Worm (Caenorhabditis elegans) whole organism, L4 larva: ENCODE results near the gene Y62H9A.16.

Experiments
- D1046.2 ChIP-seq: fragments of 200-800 bp; sonication (Bioruptor generic); IDR thresholded peaks from 2 replicates; pipeline ENCODE4 v1.3.6; 2022; ENCODE audit warnings: missing genetic modification characterization, missing compliant biosample characterization
- F37D6.2 ChIP-seq: sonication (generic microtip); optimal IDR thresholded peaks from 2 replicates; lab custom pipeline; 2016; ENCODE audit warnings: mild to moderate bottlenecking, missing genetic modification characterization, missing compliant biosample characterization
- F44E2.7 ChIP-seq: fragments of 200-800 bp; sonication (Bioruptor generic); IDR thresholded peaks from 2 replicates; pipeline ENCODE4 v2.1.2; 2022; ENCODE audit warnings: missing genetic modification characterization, missing compliant biosample characterization
- T26A8.4 ChIP-seq: fragments of 200-800 bp; sonication (Bioruptor generic); IDR thresholded peaks from 2 replicates; pipeline ENCODE4 v1.3.6; 2022; ENCODE audit warnings: missing genetic modification characterization, missing compliant biosample characterization
- Y105C5A.15 ChIP-seq: fragments of 200-800 bp; sonication (Bioruptor generic); IDR thresholded peaks from 2 replicates; pipeline ENCODE4 v1.3.6; 2022; ENCODE audit warnings: missing genetic modification characterization, missing compliant biosample characterization
- Y48G9A.11 ChIP-seq: fragments of 200-800 bp; sonication (Bioruptor generic); IDR thresholded peaks from 2 replicates; pipeline ENCODE4 v1.3.6; 2022; ENCODE audit warnings: missing genetic modification reagents, missing genetic modification characterization, missing compliant biosample characterization
- Y75B8A.6 ChIP-seq: fragments of 200-800 bp; sonication (Bioruptor generic); IDR thresholded peaks from 2 replicates; pipeline ENCODE4 v1.3.6; 2022; ENCODE audit warnings: missing genetic modification reagents, missing genetic modification characterization, missing compliant biosample characterization
- ZK546.5 ChIP-seq, 2 experiments: sonication (generic microtip); optimal IDR thresholded peaks; 2 replicates each; lab custom pipeline; 2017; ENCODE audit warnings: missing biosample characterization in 2 of 2, missing genetic modification characterization in 2 of 2
- aly-2 ChIP-seq: sonication (generic microtip); optimal IDR thresholded peaks from 2 replicates; lab custom pipeline; 2018; ENCODE audit warnings: missing biosample characterization, missing genetic modification characterization
- ceh-20 ChIP-seq: fragments of 200-800 bp; sonication (Bioruptor generic); IDR thresholded peaks from 2 replicates; pipeline ENCODE4 v1.3.6; 2022; ENCODE audit warnings: missing genetic modification reagents, missing genetic modification characterization, missing compliant biosample characterization
- ceh-32 ChIP-seq: sonication (generic microtip); optimal IDR thresholded peaks from 2 replicates; lab custom pipeline; 2016; ENCODE audit warnings: mild to moderate bottlenecking, missing genetic modification characterization, missing compliant biosample characterization; ENCODE audit not compliant: poor library complexity
- ceh-44 ChIP-seq: fragments of 200-800 bp; sonication (Bioruptor generic); IDR thresholded peaks from 2 replicates; pipeline ENCODE4 v1.3.6; 2022; ENCODE audit warnings: missing genetic modification reagents, missing genetic modification characterization, missing compliant biosample characterization
- ceh-62 ChIP-seq: sonication (generic microtip); optimal IDR thresholded peaks from 2 replicates; lab custom pipeline; 2017; ENCODE audit warnings: missing biosample characterization, missing genetic modification characterization
- ctbp-1 ChIP-seq: fragments of 200-800 bp; sonication (Bioruptor generic); IDR thresholded peaks from 2 replicates; pipeline ENCODE4 v1.3.6; 2022; ENCODE audit warnings: missing genetic modification reagents, missing genetic modification characterization, missing compliant biosample characterization
- daf-12 ChIP-seq: fragments of 150-350 bp; optimal IDR thresholded peaks from 2 replicates; lab custom pipeline; 2014; ENCODE audit warnings: missing biosample characterization, missing genetic modification reagents, missing genetic modification characterization
- daf-19 ChIP-seq: fragments of 200-800 bp; sonication (Bioruptor generic); conservative IDR thresholded peaks from 2 replicates; pipeline ENCODE4 v1.3.6; 2022; ENCODE audit warnings: missing genetic modification characterization, missing compliant biosample characterization
- dve-1 ChIP-seq: sonication (generic microtip); optimal IDR thresholded peaks from 2 replicates; lab custom pipeline; 2017; ENCODE audit warnings: antibody characterized with exemption, mild to moderate bottlenecking, missing genetic modification characterization, missing compliant biosample characterization; ENCODE audit not compliant: insufficient read depth
- fos-1 ChIP-seq: fragments of 150-350 bp; optimal IDR thresholded peaks from 2 replicates; lab custom pipeline; 2014; ENCODE audit warnings: missing biosample characterization, missing genetic modification characterization
- hif-1 ChIP-seq, 2 experiments: sonication (generic microtip); optimal IDR thresholded peaks; 2 replicates each; lab custom pipeline; 2016 to 2017; ENCODE audit warnings: missing compliant biosample characterization in 2 of 2, missing genetic modification characterization in 2 of 2, missing genetic modification reagents in 2 of 2, missing genotype in 2 of 2, mild to moderate bottlenecking in 1 of 2
- hlh-11 ChIP-seq: fragments of 200-800 bp; sonication (Bioruptor generic); optimal IDR thresholded peaks from 2 replicates; lab custom pipeline; 2018; ENCODE audit warnings: mild to moderate bottlenecking, missing genetic modification characterization, missing compliant biosample characterization
- hmg-1.1 ChIP-seq: fragments of 200-800 bp; sonication (Bioruptor generic); IDR thresholded peaks from 2 replicates; pipeline ENCODE4 v1.3.6; 2022; ENCODE audit warnings: missing genetic modification reagents, missing genetic modification characterization, missing compliant biosample characterization
- jun-1 ChIP-seq: fragments of 150-350 bp; optimal IDR thresholded peaks from 2 replicates; lab custom pipeline; 2014; ENCODE audit warnings: missing biosample characterization, missing genetic modification reagents, missing genetic modification characterization
- lim-7 ChIP-seq: fragments of 200-800 bp; sonication (Bioruptor generic); IDR thresholded peaks from 2 replicates; pipeline ENCODE4 v1.3.6; 2022; ENCODE audit warnings: missing genetic modification characterization, missing compliant biosample characterization
- lin-13 ChIP-seq: fragments of 150-350 bp; optimal IDR thresholded peaks from 2 replicates; lab custom pipeline; 2014; ENCODE audit warnings: missing biosample characterization, missing genetic modification reagents, missing genetic modification characterization
- lin-29 ChIP-seq: fragments of 200-800 bp; sonication (Bioruptor generic); IDR thresholded peaks from 2 replicates; pipeline ENCODE4 v1.3.6; 2022; ENCODE audit warnings: missing genetic modification reagents, missing genetic modification characterization, missing compliant biosample characterization
- lin-39 ChIP-seq: fragments of 150-350 bp; optimal IDR thresholded peaks from 2 replicates; lab custom pipeline; 2014; ENCODE audit warnings: missing biosample characterization, missing genetic modification reagents, missing genetic modification characterization
- lir-3 ChIP-seq: sonication (generic microtip); optimal IDR thresholded peaks from 2 replicates; lab custom pipeline; 2016; ENCODE audit warnings: mild to moderate bottlenecking, missing genetic modification characterization, missing compliant biosample characterization
- madf-5 ChIP-seq, 2 experiments: fragments of 200-800 bp; sonication (Bioruptor generic); IDR thresholded peaks; 2 replicates each; pipeline ENCODE4 v1.3.6; 2022; ENCODE audit warnings: missing compliant biosample characterization in 2 of 2, missing genetic modification characterization in 2 of 2
- mdl-1 ChIP-seq, 2 experiments: fragments of 150-350 bp in 1 of 2; sonication (generic microtip) in 1 of 2; optimal IDR thresholded peaks; 2 replicates each; lab custom pipeline; 2014 to 2017; ENCODE audit warnings: missing biosample characterization in 2 of 2, missing genetic modification characterization in 2 of 2
- mdt-29 ChIP-seq: fragments of 200-800 bp; sonication (Bioruptor generic); IDR thresholded peaks from 2 replicates; pipeline ENCODE4 v1.3.6; 2022; ENCODE audit warnings: missing genetic modification reagents, missing genetic modification characterization, missing compliant biosample characterization
- mep-1 ChIP-seq: fragments of 150-350 bp; sonication (generic microtip); optimal IDR thresholded peaks from 3 replicates; lab custom pipeline; 2014; ENCODE audit warnings: missing biosample characterization, missing genetic modification characterization
- mxl-3 ChIP-seq: fragments of 200-800 bp; sonication (Bioruptor generic); optimal IDR thresholded peaks from 2 replicates; lab custom pipeline; 2018; ENCODE audit warnings: mild to moderate bottlenecking, missing genetic modification characterization, missing compliant biosample characterization
- nhr-102 ChIP-seq: sonication (generic microtip); optimal IDR thresholded peaks from 2 replicates; lab custom pipeline; 2016; ENCODE audit warnings: mild to moderate bottlenecking, missing genetic modification characterization, moderate library complexity, missing compliant biosample characterization
- nhr-11 ChIP-seq: fragments of 150-350 bp; optimal IDR thresholded peaks from 2 replicates; lab custom pipeline; 2014; ENCODE audit warnings: missing biosample characterization, missing genetic modification characterization
- nhr-237 ChIP-seq: sonication (generic microtip); optimal IDR thresholded peaks from 2 replicates; lab custom pipeline; 2017; ENCODE audit warnings: missing biosample characterization, missing genetic modification characterization
- nhr-25 ChIP-seq: sonication (generic microtip); optimal IDR thresholded peaks from 2 replicates; lab custom pipeline; 2017; ENCODE audit warnings: missing genetic modification characterization, mild to moderate bottlenecking, missing compliant biosample characterization, antibody characterized with exemption, moderate library complexity, borderline replicate concordance; ENCODE audit not compliant: insufficient read depth
- nhr-28 ChIP-seq: fragments of 150-350 bp; optimal IDR thresholded peaks from 2 replicates; lab custom pipeline; 2014; ENCODE audit warnings: missing biosample characterization, missing genetic modification characterization
- nhr-48 ChIP-seq: sonication (generic microtip); optimal IDR thresholded peaks from 2 replicates; lab custom pipeline; 2016; ENCODE audit warnings: mild to moderate bottlenecking, missing genetic modification characterization, missing compliant biosample characterization
- nhr-6 ChIP-seq: fragments of 150-350 bp; optimal IDR thresholded peaks from 2 replicates; lab custom pipeline; 2014; ENCODE audit warnings: missing biosample characterization, missing genetic modification characterization
- nhr-76 ChIP-seq: fragments of 150-350 bp; optimal IDR thresholded peaks from 2 replicates; lab custom pipeline; 2014; ENCODE audit warnings: missing biosample characterization, missing genetic modification characterization
- pqm-1 ChIP-seq: sonication (generic microtip); optimal IDR thresholded peaks from 2 replicates; lab custom pipeline; 2017; ENCODE audit warnings: missing biosample characterization, missing genetic modification characterization
- rbr-2 ChIP-seq: sonication (generic microtip); optimal IDR thresholded peaks from 2 replicates; lab custom pipeline; 2016; ENCODE audit warnings: missing genotype, missing genetic modification characterization, missing compliant biosample characterization
- saeg-2 ChIP-seq: fragments of 200-800 bp; sonication (Bioruptor generic); IDR thresholded peaks from 2 replicates; pipeline ENCODE4 v1.3.6; 2022; ENCODE audit warnings: missing genetic modification reagents, missing genetic modification characterization, missing compliant biosample characterization
- set-16 ChIP-seq: fragments of 200-800 bp; sonication (Bioruptor generic); IDR thresholded peaks from 2 replicates; pipeline ENCODE4 v1.3.6; 2022; ENCODE audit warnings: missing genetic modification reagents, missing genetic modification characterization, missing compliant biosample characterization
- snpc-4 ChIP-seq: fragments of 150-350 bp; optimal IDR thresholded peaks from 2 replicates; lab custom pipeline; 2014; ENCODE audit warnings: missing biosample characterization, missing genetic modification characterization
- spr-1 ChIP-seq: sonication (generic microtip); optimal IDR thresholded peaks from 2 replicates; lab custom pipeline; 2016; ENCODE audit warnings: mild to moderate bottlenecking, missing genetic modification characterization, missing compliant biosample characterization
- spr-3 ChIP-seq: fragments of 200-800 bp; sonication (Bioruptor generic); optimal IDR thresholded peaks from 2 replicates; lab custom pipeline; 2018; ENCODE audit warnings: mild to moderate bottlenecking, missing genetic modification characterization, missing compliant biosample characterization
- tag-97 ChIP-seq: fragments of 200-800 bp; sonication (Bioruptor generic); IDR thresholded peaks from 2 replicates; pipeline ENCODE4 v1.3.6; 2022; ENCODE audit warnings: missing genetic modification characterization, missing compliant biosample characterization
- unc-39 ChIP-seq: sonication (generic microtip); optimal IDR thresholded peaks from 2 replicates; lab custom pipeline; 2017; ENCODE audit warnings: missing biosample characterization, missing genetic modification characterization
- zfp-2 ChIP-seq: sonication (generic microtip); optimal IDR thresholded peaks from 2 replicates; lab custom pipeline; 2016; ENCODE audit warnings: mild to moderate bottlenecking, missing genetic modification characterization, missing compliant biosample characterization
- zip-2 ChIP-seq: fragments of 150-350 bp; optimal IDR thresholded peaks from 2 replicates; lab custom pipeline; 2014; ENCODE audit warnings: missing biosample characterization, missing genetic modification characterization
- ztf-7 ChIP-seq: fragments of 150-350 bp; optimal IDR thresholded peaks from 2 replicates; lab custom pipeline; 2014; ENCODE audit warnings: missing biosample characterization, missing genetic modification characterization

Y62H9A.16 gene

ce11 chrX:11968024-11968598 is 50.0 kb downstream of the Y62H9A.16 start (continued):
- no peak for TF ChIP-seq unc-39
- TF ChIP-seq tag-97 (GFP tag; lab: Robert Waterston, UW): no peak
- TF ChIP-seq F44E2.7 (GFP tag; lab: Robert Waterston, UW): no peak
- TF ChIP-seq mdt-29 (GFP tag; lab: Robert Waterston, UW): no peak
- TF ChIP-seq saeg-2: 0 out of 2 replicates have a peak, but pooled peaks have one; percentile 19
- TF ChIP-seq lin-13 (GFP tag; lab: Kevin White, UChicago): no peak
- TF ChIP-seq Y48G9A.11 (GFP tag; lab: Robert Waterston, UW): 0 out of 2 replicates have a peak, but pooled peaks have one; percentile 43
- no peak for TF ChIP-seq D1046.2 (GFP tag; lab: Robert Waterston, UW)
- no peak for TF ChIP-seq hmg-1.1 (GFP tag; lab: Robert Waterston, UW)
- no peak for TF ChIP-seq F37D6.2 (tag; lab: Kevin White, UChicago)
- TF ChIP-seq ceh-44 (GFP tag; lab: Robert Waterston, UW): no peak
- no peak for TF ChIP-seq nhr-237 (tag; lab: Kevin White, UChicago)
- no peak for TF ChIP-seq zfp-2 (tag; lab: Kevin White, UChicago)
- TF ChIP-seq daf-12: no peak
- TF ChIP-seq snpc-4 (tag; lab: Kevin White, UChicago): no peak
- no peak for TF ChIP-seq lir-3 (tag; lab: Kevin White, UChicago)
- TF ChIP-seq hlh-11 (tag; lab: Kevin White, UChicago): peak; percentile 56
- TF ChIP-seq mdl-1 (tag; optimal IDR thresholded peaks at IDR 0.05; lab: Kevin White, UChicago): no peak
- TF ChIP-seq set-16 (GFP tag; lab: Robert Waterston, UW): no peak
- no peak for TF ChIP-seq ceh-32 (tag; lab: Kevin White, UChicago)
- no peak for TF ChIP-seq lin-39 (tag; lab: Kevin White, UChicago)
- peak; percentile 81 for TF ChIP-seq nhr-28
- no peak for TF ChIP-seq madf-5 (GFP tag; IDR thresholded peaks at IDR 0.05; lab: Robert Waterston, UW)
- peak; percentile 6 for TF ChIP-seq nhr-25
- TF ChIP-seq Y75B8A.6 (GFP tag; lab: Robert Waterston, UW): no peak; the same call in 1 of the 2 replicates
- no peak for TF ChIP-seq lim-7 (GFP tag; lab: Robert Waterston, UW)
- TF ChIP-seq lin-29: no peak
- no peak for TF ChIP-seq ceh-62 (tag; lab: Kevin White, UChicago)
- no peak for TF ChIP-seq rbr-2 (tag; lab: Kevin White, UChicago)
- TF ChIP-seq spr-1: no peak
- TF ChIP-seq spr-3 (GFP tag; lab: Kevin White, UChicago): no peak
- TF ChIP-seq nhr-102: peak; percentile 26
- TF ChIP-seq fos-1 (tag; lab: Kevin White, UChicago): no peak
- TF ChIP-seq ztf-7: no peak
- peak; percentile 7 for TF ChIP-seq nhr-48 (tag; lab: Kevin White, UChicago)
- TF ChIP-seq ceh-20 (GFP tag; lab: Robert Waterston, UW): no peak; the same call in 1 of the 2 replicates
- TF ChIP-seq nhr-76 (tag; lab: Kevin White, UChicago): no peak
- TF ChIP-seq ZK546.5 (tag; optimal IDR thresholded peaks at IDR 0.05; lab: Kevin White, UChicago): no peak
- TF ChIP-seq ctbp-1 (GFP tag; lab: Robert Waterston, UW): no peak
- TF ChIP-seq mep-1: peak; percentile 21
- TF ChIP-seq nhr-6 (tag; lab: Kevin White, UChicago): no peak
- peak; percentile 81 for TF ChIP-seq dve-1
- no peak for TF ChIP-seq mxl-3 (GFP tag; lab: Kevin White, UChicago)
- no peak for TF ChIP-seq daf-19 (GFP tag; lab: Robert Waterston, UW)
- no peak for TF ChIP-seq jun-1 (tag; lab: Kevin White, UChicago)
- no peak for TF ChIP-seq Y105C5A.15
- TF ChIP-seq zip-2 (tag; lab: Kevin White, UChicago): no peak
- TF ChIP-seq aly-2 (tag; lab: Kevin White, UChicago): no peak
- no peak for TF ChIP-seq nhr-11 (tag; lab: Kevin White, UChicago)
- peak; percentile 78 for TF ChIP-seq pqm-1 (tag; lab: Kevin White, UChicago)
- TF ChIP-seq T26A8.4 (GFP tag; lab: Robert Waterston, UW): no peak; the same call in 1 of the 2 replicates
- TF ChIP-seq hif-1 (tag; optimal IDR thresholded peaks at IDR 0.05; lab: Kevin White, UChicago): peak in 1 of 2 experiments; percentile 65
